Worm (Caenorhabditis elegans) whole organism, early embryonic: ENCODE measurements around the gene F22E5.9.
"Not testable (repeated sequence)": the region's sequence is repeated elsewhere in the genome, so short reads cannot be mapped to it uniquely, and the experiment has no call there.

ENCODE experiments used
- B0310.2 ChIP-seq: sonication (generic microtip); optimal IDR thresholded peaks from 2 replicates; lab custom pipeline; 2016; ENCODE audit warnings: mild to moderate bottlenecking, missing genetic modification characterization, missing compliant biosample characterization
- aly-1 ChIP-seq: sonication (generic microtip); optimal IDR thresholded peaks from 2 replicates; lab custom pipeline; 2016; ENCODE audit warnings: missing genetic modification characterization, missing compliant biosample characterization
- ama-1 ChIP-seq: fragments of 150-350 bp; optimal IDR thresholded peaks from 2 replicates; lab custom pipeline; 2014
- ceh-13 ChIP-seq: fragments of 200-800 bp; sonication (Bioruptor generic); optimal IDR thresholded peaks from 2 replicates; lab custom pipeline; 2018; ENCODE audit warnings: mild to moderate bottlenecking, missing genetic modification characterization, missing compliant biosample characterization
- ets-7 ChIP-seq: sonication (generic microtip); optimal IDR thresholded peaks from 2 replicates; lab custom pipeline; 2016; ENCODE audit warnings: missing genotype, missing genetic modification characterization, missing compliant biosample characterization
- flt-1 ChIP-seq: fragments of 200-800 bp; sonication (Bioruptor generic); IDR thresholded peaks from 2 replicates; pipeline ENCODE4 v1.3.6; 2022; ENCODE audit warnings: missing genetic modification characterization, missing compliant biosample characterization
- pes-1 ChIP-seq: fragments of 200-800 bp; sonication (Bioruptor generic); IDR thresholded peaks from 2 replicates; pipeline ENCODE4 v1.3.6; 2022; ENCODE audit warnings: missing genetic modification reagents, missing genetic modification characterization, missing compliant biosample characterization
- sea-1 ChIP-seq: fragments of 200-800 bp; sonication (Bioruptor generic); conservative IDR thresholded peaks from 2 replicates; pipeline ENCODE4 v1.3.6; 2022; ENCODE audit warnings: missing genetic modification characterization, missing compliant biosample characterization
- tbx-11 ChIP-seq: fragments of 200-800 bp; sonication (Bioruptor generic); IDR thresholded peaks from 2 replicates; pipeline ENCODE4 v1.3.6; 2022; ENCODE audit warnings: missing genetic modification characterization, missing compliant biosample characterization
- tbx-37 ChIP-seq: fragments of 200-800 bp; sonication (Bioruptor generic); conservative IDR thresholded peaks from 2 replicates; pipeline ENCODE4 v1.3.6; 2022; ENCODE audit warnings: missing genetic modification reagents, missing genetic modification characterization, missing compliant biosample characterization
- tra-4 ChIP-seq: sonication (generic microtip); optimal IDR thresholded peaks from 2 replicates; lab custom pipeline; 2017; ENCODE audit warnings: missing genetic modification characterization, missing compliant biosample characterization

- not testable (repeated sequence) for TF ChIP-seq ama-1 (lab: Kevin White, UChicago); tra-4; B0310.2 (tag; lab: Kevin White, UChicago); aly-1 (tag; lab: Kevin White, UChicago); tbx-37; pes-1; tbx-11 (GFP tag; lab: Robert Waterston, UW); ets-7; ceh-13; flt-1 (GFP tag; lab: Robert Waterston, UW); sea-1
These were observed 38.0 kb upstream of the F22E5.9 start, which contains the start of gene F33H12.1 for ce11 chrII:2600176-2600575.
